Worm (Caenorhabditis elegans) whole organism, young adult: ENCODE results near the gene C36E8.4.

Source experiments
- B0019.2 ChIP-seq: fragments of 200-800 bp; sonication (Bioruptor generic); conservative IDR thresholded peaks from 2 replicates; pipeline ENCODE4 v1.3.6; 2022; ENCODE audit warnings: missing genetic modification reagents, missing genetic modification characterization, missing compliant biosample characterization
- B0035.1 ChIP-seq: sonication (generic microtip); optimal IDR thresholded peaks from 2 replicates; lab custom pipeline; 2016; ENCODE audit warnings: missing genetic modification characterization, mild to moderate bottlenecking, missing compliant biosample characterization, missing genotype, missing genetic modification reagents
- F10E7.11 ChIP-seq: sonication (generic microtip); optimal IDR thresholded peaks from 2 replicates; lab custom pipeline; 2017; ENCODE audit warnings: mild to moderate bottlenecking, missing genetic modification characterization, moderate library complexity, missing compliant biosample characterization
- F33H1.4 ChIP-seq: fragments of 200-800 bp; sonication (Bioruptor generic); IDR thresholded peaks from 2 replicates; pipeline ENCODE4 v1.3.6; 2022; ENCODE audit warnings: missing genetic modification reagents, missing genetic modification characterization, missing compliant biosample characterization
- F39B2.1 ChIP-seq: fragments of 200-800 bp; sonication (Bioruptor generic); IDR thresholded peaks from 2 replicates; pipeline ENCODE4 v1.3.6; 2022; ENCODE audit warnings: missing genetic modification reagents, missing genetic modification characterization, missing compliant biosample characterization
- F49E8.2 ChIP-seq: sonication (generic microtip); optimal IDR thresholded peaks from 3 replicates; lab custom pipeline; 2017; ENCODE audit warnings: missing genetic modification characterization, mild to moderate bottlenecking, missing compliant biosample characterization, antibody characterized with exemption, moderate library complexity; ENCODE audit not compliant: insufficient read depth
- K12H6.12 ChIP-seq: fragments of 200-800 bp; sonication (Bioruptor generic); optimal IDR thresholded peaks from 2 replicates; lab custom pipeline; 2018; ENCODE audit warnings: mild to moderate bottlenecking, missing genetic modification characterization, missing compliant biosample characterization
- Y53F4B.3 ChIP-seq: fragments of 200-800 bp; sonication (Bioruptor generic); IDR thresholded peaks from 2 replicates; pipeline ENCODE4 v1.3.6; 2022; ENCODE audit warnings: missing genetic modification reagents, missing genetic modification characterization, missing compliant biosample characterization
- Y56A3A.18 ChIP-seq: fragments of 200-800 bp; sonication (Bioruptor generic); IDR thresholded peaks from 2 replicates; pipeline ENCODE4 v1.3.6; 2022; ENCODE audit warnings: missing genetic modification reagents, missing genetic modification characterization, missing compliant biosample characterization
- Y67H2A.10 ChIP-seq: fragments of 200-800 bp; sonication (Bioruptor generic); conservative IDR thresholded peaks from 2 replicates; pipeline ENCODE4 v1.3.6; 2022; ENCODE audit warnings: missing genetic modification reagents, missing genetic modification characterization, missing compliant biosample characterization
- ZK185.1 ChIP-seq: sonication (generic microtip); optimal IDR thresholded peaks from 2 replicates; lab custom pipeline; 2016; ENCODE audit warnings: mild to moderate bottlenecking, missing genetic modification characterization, missing compliant biosample characterization; ENCODE audit not compliant: poor library complexity, severe bottlenecking
- athp-1 ChIP-seq: sonication (generic microtip); optimal IDR thresholded peaks from 2 replicates; lab custom pipeline; 2017; ENCODE audit warnings: mild to moderate bottlenecking, missing genetic modification characterization, missing compliant biosample characterization
- attf-3 ChIP-seq: fragments of 200-800 bp; sonication (Bioruptor generic); conservative IDR thresholded peaks from 2 replicates; pipeline ENCODE4 v1.3.6; 2022; ENCODE audit warnings: missing genetic modification reagents, missing genetic modification characterization, missing compliant biosample characterization
- attf-5 ChIP-seq: fragments of 200-800 bp; sonication (Bioruptor generic); optimal IDR thresholded peaks from 2 replicates; lab custom pipeline; 2018; ENCODE audit warnings: mild to moderate bottlenecking, missing genetic modification characterization, missing compliant biosample characterization
- cebp-1 ChIP-seq, 2 experiments: fragments of 200-800 bp in 1 of 2; sonication (Bioruptor generic) in 1 of 2; sonication (generic microtip) in 1 of 2; IDR thresholded peaks in 1 of 2; optimal IDR thresholded peaks in 1 of 2; 2 replicates each; pipeline versions ENCODE4 v1.3.6 to Lab custom; 2017 to 2022; ENCODE audit warnings: missing compliant biosample characterization in 2 of 2, missing genetic modification characterization in 2 of 2, mild to moderate bottlenecking in 1 of 2, missing genetic modification reagents in 1 of 2, moderate library complexity in 1 of 2
- chd-7 ChIP-seq: sonication (generic microtip); optimal IDR thresholded peaks from 2 replicates; lab custom pipeline; 2016; ENCODE audit warnings: mild to moderate bottlenecking, missing genetic modification characterization, moderate library complexity, missing compliant biosample characterization
- die-1 ChIP-seq: sonication (generic microtip); optimal IDR thresholded peaks from 2 replicates; lab custom pipeline; 2016; ENCODE audit warnings: missing genotype, mild to moderate bottlenecking, missing genetic modification characterization, missing compliant biosample characterization
- dox-1 ChIP-seq: fragments of 200-800 bp; sonication (Bioruptor generic); IDR thresholded peaks from 2 replicates; pipeline ENCODE4 v1.3.6; 2022; ENCODE audit warnings: missing genetic modification reagents, missing genetic modification characterization, missing compliant biosample characterization
- dpff-1 ChIP-seq: sonication (generic microtip); optimal IDR thresholded peaks from 2 replicates; lab custom pipeline; 2017; ENCODE audit warnings: mild to moderate bottlenecking, missing genetic modification characterization, missing compliant biosample characterization
- egl-18 ChIP-seq: fragments of 200-800 bp; sonication (Bioruptor generic); IDR thresholded peaks from 2 replicates; pipeline ENCODE4 v1.3.6; 2022; ENCODE audit warnings: missing genetic modification reagents, missing genetic modification characterization, missing compliant biosample characterization
- egrh-3 ChIP-seq: fragments of 200-800 bp; sonication (Bioruptor generic); IDR thresholded peaks from 2 replicates; pipeline ENCODE4 v1.3.6; 2022; ENCODE audit warnings: missing genetic modification reagents, missing genetic modification characterization, missing compliant biosample characterization
- ets-4 ChIP-seq: fragments of 200-800 bp; sonication (Bioruptor generic); optimal IDR thresholded peaks from 2 replicates; lab custom pipeline; 2018; ENCODE audit warnings: mild to moderate bottlenecking, missing genetic modification characterization, missing compliant biosample characterization
- fkh-3 ChIP-seq: sonication (generic microtip); optimal IDR thresholded peaks from 2 replicates; lab custom pipeline; 2016; ENCODE audit warnings: mild to moderate bottlenecking, missing genetic modification characterization, missing compliant biosample characterization
- hlh-12 ChIP-seq: sonication (generic microtip); optimal IDR thresholded peaks from 2 replicates; lab custom pipeline; 2016; ENCODE audit warnings: missing genetic modification characterization, missing compliant biosample characterization
- hlh-26 ChIP-seq: fragments of 200-800 bp; sonication (Bioruptor generic); conservative IDR thresholded peaks from 2 replicates; pipeline ENCODE4 v1.3.6; 2022; ENCODE audit warnings: missing genetic modification reagents, missing genetic modification characterization, missing compliant biosample characterization
- hmg-20 ChIP-seq: fragments of 200-800 bp; sonication (Bioruptor generic); IDR thresholded peaks from 2 replicates; pipeline ENCODE4 v1.3.6; 2022; ENCODE audit warnings: missing genetic modification reagents, missing genetic modification characterization, missing compliant biosample characterization
- hrde-1 ChIP-seq: sonication (generic microtip); optimal IDR thresholded peaks from 2 replicates; lab custom pipeline; 2016; ENCODE audit warnings: missing genetic modification characterization, mild to moderate bottlenecking, missing compliant biosample characterization, moderate library complexity, missing genotype, missing genetic modification reagents, borderline replicate concordance
- hsf-1 ChIP-seq: fragments of 200-800 bp; sonication (Bioruptor generic); IDR thresholded peaks from 2 replicates; pipeline ENCODE4 v1.3.6; 2022; ENCODE audit warnings: missing genetic modification reagents, missing genetic modification characterization, missing compliant biosample characterization
- madf-10 ChIP-seq: sonication (generic microtip); optimal IDR thresholded peaks from 2 replicates; lab custom pipeline; 2016; ENCODE audit warnings: mild to moderate bottlenecking, missing genetic modification characterization, missing compliant biosample characterization
- madf-3 ChIP-seq: fragments of 200-800 bp; sonication (Bioruptor generic); IDR thresholded peaks from 2 replicates; pipeline ENCODE4 v1.3.6; 2022; ENCODE audit warnings: missing genetic modification reagents, missing genetic modification characterization, missing compliant biosample characterization
- madf-8 ChIP-seq: fragments of 200-800 bp; sonication (Bioruptor generic); conservative IDR thresholded peaks from 2 replicates; pipeline ENCODE4 v1.3.6; 2022; ENCODE audit warnings: missing genetic modification reagents, missing genetic modification characterization, missing compliant biosample characterization
- mxl-1 ChIP-seq: sonication (generic microtip); optimal IDR thresholded peaks from 2 replicates; lab custom pipeline; 2016; ENCODE audit warnings: missing genetic modification characterization, missing compliant biosample characterization
- nfya-1 ChIP-seq: sonication (generic microtip); optimal IDR thresholded peaks from 2 replicates; lab custom pipeline; 2017; ENCODE audit warnings: antibody characterized with exemption, missing compliant biosample characterization, missing genetic modification characterization, borderline replicate concordance; ENCODE audit not compliant: insufficient read depth
- nhr-27 ChIP-seq: fragments of 200-800 bp; sonication (Bioruptor generic); optimal IDR thresholded peaks from 2 replicates; lab custom pipeline; 2018; ENCODE audit warnings: mild to moderate bottlenecking, missing genetic modification characterization, moderate library complexity, missing compliant biosample characterization
- nhr-80 ChIP-seq: sonication (generic microtip); optimal IDR thresholded peaks from 2 replicates; lab custom pipeline; 2016; ENCODE audit warnings: missing genetic modification characterization, missing compliant biosample characterization
- nhr-90 ChIP-seq: sonication (generic microtip); optimal IDR thresholded peaks from 2 replicates; lab custom pipeline; 2016; ENCODE audit warnings: missing genotype, mild to moderate bottlenecking, missing genetic modification characterization, missing compliant biosample characterization
- repo-1 ChIP-seq: sonication (generic microtip); optimal IDR thresholded peaks from 2 replicates; lab custom pipeline; 2017; ENCODE audit warnings: mild to moderate bottlenecking, missing genetic modification characterization, missing compliant biosample characterization
- zfh-2 ChIP-seq: fragments of 200-800 bp; sonication (Bioruptor generic); conservative IDR thresholded peaks from 2 replicates; pipeline ENCODE4 v1.3.6; 2022; ENCODE audit warnings: missing genetic modification reagents, missing genetic modification characterization, missing compliant biosample characterization
- ztf-18 ChIP-seq: sonication (generic microtip); optimal IDR thresholded peaks from 2 replicates; lab custom pipeline; 2016; ENCODE audit warnings: missing genotype, mild to moderate bottlenecking, missing genetic modification characterization, missing compliant biosample characterization
- ztf-26 ChIP-seq: sonication (generic microtip); optimal IDR thresholded peaks from 2 replicates; lab custom pipeline; 2017; ENCODE audit warnings: missing genetic modification characterization, missing compliant biosample characterization
- ztf-28 ChIP-seq: fragments of 200-800 bp; sonication (Bioruptor generic); IDR thresholded peaks from 2 replicates; pipeline ENCODE4 v1.3.6; 2022; ENCODE audit warnings: missing genetic modification reagents, missing genetic modification characterization, missing compliant biosample characterization

The C36E8.4 gene

ce11 chrIII:4018095-4018498, 6.0 kb downstream of the C36E8.4 start (continued):
- TF ChIP-seq ZK185.1 (tag; lab: Kevin White, UChicago) (no peak), B0035.1 (tag; lab: Kevin White, UChicago) (no peak), fkh-3 (tag; lab: Kevin White, UChicago) (no peak), nfya-1 (tag; lab: Kevin White, UChicago) (no peak), F39B2.1 (GFP tag; lab: Robert Waterston, UW) (no peak), mxl-1 (tag; lab: Kevin White, UChicago) (no peak)
- TF ChIP-seq, all 124 proteins: peak for 28

DNA sequence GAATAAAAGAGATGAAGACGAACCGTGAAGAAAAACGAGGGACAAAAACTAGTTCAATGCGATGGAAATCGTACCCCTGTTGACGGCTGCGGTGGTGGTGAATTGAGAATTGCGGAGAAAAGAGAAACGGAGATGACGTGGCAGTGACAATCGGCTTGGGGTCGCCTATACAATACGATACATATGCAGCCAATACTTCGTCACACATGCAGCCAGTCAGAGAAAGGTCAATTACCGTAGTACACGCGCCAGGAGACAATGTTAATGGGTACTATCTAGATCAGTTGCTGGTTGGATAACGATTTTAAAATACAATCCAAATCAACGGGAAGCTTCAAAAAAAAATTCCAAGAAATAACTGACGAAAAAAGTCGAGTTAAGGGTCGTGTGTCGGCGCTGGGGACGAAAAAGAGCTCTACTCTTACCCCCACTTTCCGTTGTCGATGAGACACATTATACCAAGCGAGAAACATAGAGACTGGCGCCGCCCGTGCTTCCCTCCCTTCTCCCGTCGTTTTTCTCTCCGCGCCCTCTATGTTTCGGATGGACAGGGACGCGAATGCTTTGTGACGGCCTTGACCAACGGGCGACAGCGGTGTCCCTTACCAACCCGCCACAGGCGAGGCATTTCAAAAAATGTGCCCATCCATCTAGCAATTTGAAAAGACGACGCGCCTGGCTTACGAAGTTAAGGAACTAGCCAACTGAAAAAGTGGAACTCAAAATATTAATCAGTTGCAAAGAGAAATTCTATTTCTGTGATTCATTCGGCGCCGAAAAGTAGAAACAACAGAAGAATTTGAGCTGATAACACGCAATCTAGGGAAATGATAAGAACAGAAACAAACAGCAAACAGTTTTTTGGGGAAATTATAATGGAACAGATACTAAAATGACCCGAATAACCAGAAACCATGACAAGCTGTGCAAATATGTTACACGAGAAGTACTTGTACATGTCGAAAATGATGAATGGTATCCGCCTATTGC, 6.8 kb downstream of the C36E8.4 start:
- peak; percentile 44 for TF ChIP-seq ets-4 (GFP tag; lab: Kevin White, UChicago)
- TF ChIP-seq cebp-1 (GFP tag; IDR thresholded peaks at IDR 0.05; lab: Robert Waterston, UW) = peak; percentile 29; the same call in 1 of the 2 replicates
- peak; percentile 60 for TF ChIP-seq cebp-1 (tag; optimal IDR thresholded peaks at IDR 0.05; lab: Kevin White, UChicago)
- no peak for TF ChIP-seq Y56A3A.18 (GFP tag; lab: Robert Waterston, UW)
- peak; percentile 25 for TF ChIP-seq ztf-18 (tag; lab: Kevin White, UChicago)
- 0 out of 2 replicates have a peak, but pooled peaks have one; percentile 13 for TF ChIP-seq madf-8 (GFP tag; lab: Robert Waterston, UW)
- peak; percentile 88 for TF ChIP-seq nhr-80
- TF ChIP-seq hlh-12 (tag; lab: Kevin White, UChicago) = no peak
- peak; percentile 11; the same call in 1 of the 2 replicates for TF ChIP-seq hsf-1 (GFP tag; lab: Robert Waterston, UW)
- TF ChIP-seq chd-7 (tag; lab: Kevin White, UChicago) = no peak
- peak; percentile 51 for TF ChIP-seq dox-1 (GFP tag; lab: Robert Waterston, UW)
- peak; percentile 70 for TF ChIP-seq egrh-3 (GFP tag; lab: Robert Waterston, UW)
- TF ChIP-seq attf-5 (GFP tag; lab: Kevin White, UChicago) = peak; percentile 9
- 0 out of 2 replicates have a peak, but pooled peaks have one; percentile 1 for TF ChIP-seq madf-3 (GFP tag; lab: Robert Waterston, UW)
- TF ChIP-seq F33H1.4 (GFP tag; lab: Robert Waterston, UW) = no peak
- no peak for TF ChIP-seq die-1 (tag; lab: Kevin White, UChicago)
- TF ChIP-seq nhr-27 (tag; lab: Kevin White, UChicago) = peak; percentile 28
- TF ChIP-seq nhr-90 (tag; lab: Kevin White, UChicago) = no peak
- TF ChIP-seq hmg-20 (GFP tag; lab: Robert Waterston, UW) = no peak
- TF ChIP-seq B0019.2 (GFP tag; lab: Robert Waterston, UW) = no peak
- TF ChIP-seq F10E7.11 (tag; lab: Kevin White, UChicago) = no peak
- no peak for TF ChIP-seq ztf-28 (GFP tag; lab: Robert Waterston, UW)
- TF ChIP-seq attf-3 (GFP tag; lab: Robert Waterston, UW) = no peak
- TF ChIP-seq Y67H2A.10 (GFP tag; lab: Robert Waterston, UW) = no peak

- TF ChIP-seq repo-1 = no peak
- no peak for TF ChIP-seq zfh-2 (GFP tag; lab: Robert Waterston, UW)
- no peak for TF ChIP-seq ztf-26 (tag; lab: Kevin White, UChicago)
- TF ChIP-seq F49E8.2 = peak; percentile 81
- TF ChIP-seq Y67H2A.10 (GFP tag; lab: Robert Waterston, UW) = 0 out of 2 replicates have a peak, but pooled peaks have one; percentile 10
- peak; percentile 7; the same call in 1 of the 2 replicates for TF ChIP-seq Y53F4B.3 (GFP tag; lab: Robert Waterston, UW)
- no peak for TF ChIP-seq K12H6.12
- TF ChIP-seq madf-3 (GFP tag; lab: Robert Waterston, UW) = peak; percentile 95
- TF ChIP-seq madf-10 = no peak
- no peak for TF ChIP-seq cebp-1 (GFP tag; IDR thresholded peaks at IDR 0.05; lab: Robert Waterston, UW)
- TF ChIP-seq cebp-1 (tag; optimal IDR thresholded peaks at IDR 0.05; lab: Kevin White, UChicago) = peak; percentile 53
- TF ChIP-seq hrde-1 (tag; lab: Kevin White, UChicago) = peak; percentile 4
- no peak for TF ChIP-seq dpff-1
- no peak for TF ChIP-seq nhr-27 (tag; lab: Kevin White, UChicago)
- peak; percentile 98 for TF ChIP-seq hsf-1 (GFP tag; lab: Robert Waterston, UW)
- no peak for TF ChIP-seq hlh-26 (GFP tag; lab: Robert Waterston, UW)
- TF ChIP-seq egl-18 (GFP tag; lab: Robert Waterston, UW) = 0 out of 2 replicates have a peak, but pooled peaks have one; percentile 7
- peak; percentile 44 for TF ChIP-seq athp-1 (tag; lab: Kevin White, UChicago)
Observed at ce11 chrIII:4019801-4020200, 7.7 kb downstream of the C36E8.4 start, which contains the start of gene snpc-3.4. TSS of gene snpc-3.4 (plus strand) at chrIII:4020037.
